Fruit fly (Drosophila melanogaster) whole organism, wandering third instar larva: ENCODE data around the gene CG42399.

ENCODE experiments used
- Abd-B ChIP-seq: fragments of >200 bp; optimal IDR thresholded peaks from 2 replicates; lab custom pipeline; 2017; ENCODE audit warnings: missing biosample characterization, missing genetic modification characterization
- CG32264 ChIP-seq: fragments of 200-800 bp; sonication (Bioruptor generic); optimal IDR thresholded peaks from 2 replicates; lab custom pipeline; 2016; ENCODE audit warnings: missing biosample characterization, missing genetic modification characterization
- CG9705 ChIP-seq: fragments of 200-800 bp; sonication (Bioruptor generic); optimal IDR thresholded peaks from 2 replicates; lab custom pipeline; 2018; ENCODE audit warnings: missing biosample characterization, mild to moderate bottlenecking, missing genetic modification characterization
- CrebA ChIP-seq: fragments of 200-800 bp; sonication (Bioruptor generic); optimal IDR thresholded peaks from 2 replicates; lab custom pipeline; 2016; ENCODE audit warnings: missing biosample characterization, mild to moderate bottlenecking, missing genetic modification characterization, borderline replicate concordance
- Dfd ChIP-seq: fragments of >200 bp; optimal IDR thresholded peaks from 2 replicates; lab custom pipeline; 2017; ENCODE audit warnings: missing biosample characterization, missing genetic modification characterization
- Dif ChIP-seq: fragments of 200-275, 200-300 bp; sonication (Bioruptor generic); optimal IDR thresholded peaks from 2 replicates; lab custom pipeline; 2018; ENCODE audit warnings: missing biosample characterization, missing genetic modification characterization; ENCODE audit not compliant: partially characterized antibody
- GATAd ChIP-seq: sonication (Bioruptor generic); optimal IDR thresholded peaks from 2 replicates; lab custom pipeline; 2016; ENCODE audit warnings: missing biosample characterization, missing genetic modification characterization
- HLH106 ChIP-seq: fragments of 200-800 bp; optimal IDR thresholded peaks from 3 replicates; lab custom pipeline; 2019; ENCODE audit warnings: missing biosample characterization, mild to moderate bottlenecking, missing genetic modification characterization, moderate library complexity
- Hnf4 ChIP-seq: fragments of 200-800 bp; sonication (Bioruptor generic); optimal IDR thresholded peaks from 2 replicates; lab custom pipeline; 2016; ENCODE audit warnings: missing biosample characterization, mild to moderate bottlenecking, missing genetic modification characterization
- Hr78 ChIP-seq: fragments of >200 bp; optimal IDR thresholded peaks from 2 replicates; lab custom pipeline; 2017; ENCODE audit warnings: missing biosample characterization, missing genetic modification characterization
- Jra ChIP-seq: sonication (Bioruptor generic); optimal IDR thresholded peaks from 2 replicates; lab custom pipeline; 2016; ENCODE audit warnings: missing biosample characterization, missing genetic modification characterization
- Mio ChIP-seq: sonication (Bioruptor generic); optimal IDR thresholded peaks from 2 replicates; lab custom pipeline; 2016; ENCODE audit warnings: missing biosample characterization, missing genetic modification characterization
- Myc ChIP-seq: fragments of >200 bp; optimal IDR thresholded peaks from 2 replicates; lab custom pipeline; 2017
- N ChIP-seq: fragments of >200 bp; optimal IDR thresholded peaks from 2 replicates; lab custom pipeline; 2018; ENCODE audit warnings: missing biosample characterization, missing external identifiers, missing genetic modification characterization
- OdsH ChIP-seq: fragments of 200-800 bp; sonication (Bioruptor generic); optimal IDR thresholded peaks from 2 replicates; lab custom pipeline; 2016; ENCODE audit warnings: missing biosample characterization, mild to moderate bottlenecking, missing genetic modification characterization
- Rel ChIP-seq, 2 experiments: fragments of 200-800 bp; sonication (Bioruptor generic) in 1 of 2; optimal IDR thresholded peaks; 2 replicates in 1 of 2; 3 replicates in 1 of 2; lab custom pipeline; 2016 to 2019; ENCODE audit warnings: mild to moderate bottlenecking in 2 of 2, missing biosample characterization in 2 of 2, missing genetic modification characterization in 2 of 2, moderate library complexity in 1 of 2
- Sp1 ChIP-seq: fragments of 200-800 bp; sonication (Bioruptor generic); optimal IDR thresholded peaks from 3 replicates; lab custom pipeline; 2019; ENCODE audit warnings: missing biosample characterization, mild to moderate bottlenecking, missing genetic modification characterization, moderate library complexity
- Vsx2 ChIP-seq: fragments of 200-300, 225-300 bp; sonication (Bioruptor generic); optimal IDR thresholded peaks from 2 replicates; lab custom pipeline; 2018; ENCODE audit warnings: missing biosample characterization, missing genetic modification characterization; ENCODE audit not compliant: partially characterized antibody
- br ChIP-seq: fragments of 200-800 bp; sonication (Bioruptor generic); optimal IDR thresholded peaks from 2 replicates; lab custom pipeline; 2016; ENCODE audit warnings: missing biosample characterization, missing genetic modification characterization
- dl ChIP-seq, 2 experiments: fragments of 175-275, 200-275 bp in 1 of 2; fragments of 200-275 bp in 1 of 2; sonication (Bioruptor generic); optimal IDR thresholded peaks; lab custom pipeline; 2018; ENCODE audit warnings: mild to moderate bottlenecking in 2 of 2, missing biosample characterization in 2 of 2, missing genetic modification characterization in 2 of 2, moderate library complexity in 2 of 2; ENCODE audit not compliant: partially characterized antibody in 2 of 2, insufficient read depth in 1 of 2
- dmrt93B ChIP-seq: fragments of 200-800 bp; sonication (Bioruptor generic); optimal IDR thresholded peaks from 2 replicates; lab custom pipeline; 2018; ENCODE audit warnings: missing biosample characterization, mild to moderate bottlenecking, missing genetic modification characterization
- dsf ChIP-seq: sonication (Bioruptor generic); optimal IDR thresholded peaks from 2 replicates; lab custom pipeline; 2016; ENCODE audit warnings: missing biosample characterization, missing genetic modification characterization, borderline replicate concordance
- ey ChIP-seq: fragments of 200-800 bp; sonication (Bioruptor generic); optimal IDR thresholded peaks from 2 replicates; lab custom pipeline; 2016; ENCODE audit warnings: missing biosample characterization, missing genetic modification characterization
- foxo ChIP-seq, 2 experiments: fragments of 200-800 bp; sonication (Bioruptor generic); optimal IDR thresholded peaks; 2 replicates in 1 of 2; 3 replicates in 1 of 2; lab custom pipeline; 2016 to 2017; ENCODE audit warnings: missing biosample characterization in 2 of 2, missing genetic modification characterization in 2 of 2
- fru ChIP-seq: fragments of 200-800 bp; sonication (Bioruptor generic); optimal IDR thresholded peaks from 3 replicates; lab custom pipeline; 2016; ENCODE audit warnings: missing biosample characterization, mild to moderate bottlenecking, missing genetic modification characterization
- h ChIP-seq: fragments of 200-800 bp; sonication (Bioruptor generic); optimal IDR thresholded peaks from 3 replicates; lab custom pipeline; 2016; ENCODE audit warnings: missing biosample characterization, mild to moderate bottlenecking, missing genetic modification characterization
- jim ChIP-seq: fragments of 175-275, 200-325 bp; sonication (Bioruptor generic); optimal IDR thresholded peaks from 2 replicates; lab custom pipeline; 2016; ENCODE audit warnings: missing biosample characterization, mild to moderate bottlenecking, missing genetic modification characterization
- lola ChIP-seq: fragments of >200 bp; optimal IDR thresholded peaks from 2 replicates; lab custom pipeline; 2017; ENCODE audit warnings: missing biosample characterization, missing genetic modification characterization
- pan ChIP-seq: fragments of >200 bp; optimal IDR thresholded peaks from 2 replicates; lab custom pipeline; 2017
- psq ChIP-seq: fragments of 200-800 bp; sonication (Bioruptor generic); optimal IDR thresholded peaks from 3 replicates; lab custom pipeline; 2017; ENCODE audit warnings: missing biosample characterization, mild to moderate bottlenecking, missing genetic modification characterization, moderate library complexity
- rgr ChIP-seq: fragments of 200-800 bp; sonication (Bioruptor generic); optimal IDR thresholded peaks from 3 replicates; lab custom pipeline; 2016; ENCODE audit warnings: missing biosample characterization, mild to moderate bottlenecking, missing genetic modification characterization
- sv ChIP-seq: fragments of 200-800 bp; sonication (Bioruptor generic); optimal IDR thresholded peaks from 3 replicates; lab custom pipeline; 2016; ENCODE audit warnings: missing biosample characterization, missing genetic modification characterization
- tai ChIP-seq: sonication (Bioruptor generic); optimal IDR thresholded peaks from 2 replicates; lab custom pipeline; 2016; ENCODE audit warnings: missing biosample characterization, missing genetic modification characterization
- usp ChIP-seq: fragments of >200 bp; optimal IDR thresholded peaks from 2 replicates; lab custom pipeline; 2017; ENCODE audit warnings: missing biosample characterization, missing genetic modification characterization
- woc ChIP-seq: sonication (Bioruptor generic); optimal IDR thresholded peaks from 2 replicates; lab custom pipeline; 2016; ENCODE audit warnings: missing biosample characterization, mild to moderate bottlenecking, missing genetic modification characterization

The CG42399 gene

DNA sequence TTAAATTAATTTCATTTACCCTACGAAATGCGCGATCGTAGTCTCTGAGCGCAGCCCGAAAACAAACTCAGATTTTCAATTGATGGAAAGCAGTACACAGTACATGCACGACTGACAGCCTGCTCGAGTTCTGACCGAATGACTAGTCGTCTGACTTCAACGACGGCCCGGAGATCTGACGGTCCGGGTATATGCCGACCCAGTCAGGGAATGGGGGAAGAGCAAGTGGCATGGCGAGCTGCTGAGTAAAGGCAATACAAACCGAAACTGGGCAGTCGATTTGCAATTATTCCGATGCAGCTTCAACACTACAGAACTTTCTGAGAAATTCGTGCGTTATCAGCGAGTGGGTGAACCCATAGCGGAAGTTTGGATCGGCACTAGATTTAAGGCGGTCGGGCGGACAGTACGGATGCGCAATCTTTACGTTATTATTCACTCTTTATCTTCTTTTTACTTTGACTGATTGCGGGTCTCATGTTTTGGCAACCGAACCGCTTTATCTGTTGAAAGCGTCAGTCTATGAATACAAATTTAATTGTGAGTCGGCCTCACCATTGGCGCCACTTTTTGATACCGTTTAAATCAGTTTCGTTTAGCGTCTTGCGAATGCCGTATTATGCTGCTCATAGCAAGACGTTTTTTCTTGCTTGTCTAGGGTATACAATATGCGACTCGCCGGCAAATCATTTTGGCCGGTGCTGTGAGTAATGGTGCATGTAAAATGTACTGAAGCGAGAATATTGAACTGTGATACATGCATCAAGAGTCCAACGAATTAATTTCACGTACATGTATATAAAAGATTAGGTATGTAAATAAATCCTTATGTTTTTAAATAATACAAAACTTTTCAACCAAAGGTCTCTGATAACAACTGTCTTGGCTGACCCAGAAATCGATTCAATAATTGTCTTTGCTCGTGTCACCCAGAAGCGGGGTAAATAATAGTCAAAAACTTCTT is 32.3 kb downstream of the CG42399 start:
- TF ChIP-seq Hnf4 (peak; percentile 33), woc (GFP tag; lab: Kevin White, UChicago) (peak; percentile 65), h (peak; percentile 62), N (GFP tag; lab: Kevin White, UChicago) (no peak), HLH106 (tag; lab: Kevin White, UChicago) (no peak), sv (no peak), CrebA (no peak), jim (GFP tag; lab: Kevin White, UChicago) (no peak), dmrt93B (GFP tag; lab: Kevin White, UChicago) (no peak), Myc (lab: Kevin White, UChicago) (no peak), CG9705 (GFP tag; lab: Kevin White, UChicago) (no peak), pan (lab: Kevin White, UChicago) (no peak), OdsH (GFP tag; lab: Kevin White, UChicago) (peak; percentile 21), Jra (GFP tag; lab: Kevin White, UChicago) (no peak), Vsx2 (GFP tag; lab: Kevin White, UChicago) (no peak), br (peak; percentile 73), dsf (no peak), foxo (GFP tag; optimal IDR thresholded peaks at IDR 0.05; lab: Kevin White, UChicago) (peak in 1 of 2 experiments; percentile 47), rgr (GFP tag; lab: Kevin White, UChicago) (peak; percentile 26), GATAd (GFP tag; lab: Kevin White, UChicago) (no peak), Dfd (GFP tag; lab: Kevin White, UChicago) (no peak), Rel (GFP tag; optimal IDR thresholded peaks at IDR 0.05; lab: Kevin White, UChicago) (no peak), Rel (tag; optimal IDR thresholded peaks at IDR 0.05; lab: Kevin White, UChicago) (no peak), Dif (GFP tag; lab: Kevin White, UChicago) (no peak), usp (GFP tag; lab: Kevin White, UChicago) (no peak), Abd-B (GFP tag; lab: Kevin White, UChicago) (no peak), Sp1 (GFP tag; lab: Kevin White, UChicago) (no peak), tai (no peak), lola (GFP tag; lab: Kevin White, UChicago) (no peak), dl (GFP tag; optimal IDR thresholded peaks at IDR 0.05; lab: Kevin White, UChicago; ENCODE audit: insufficient read depth in 1 of 2, partially characterized antibody in 2 of 2) (peak in 1 of 2 experiments; percentile 8), Hr78 (GFP tag; lab: Kevin White, UChicago) (no peak), fru (GFP tag; lab: Kevin White, UChicago) (peak; percentile 45), Mio (GFP tag; lab: Kevin White, UChicago) (no peak), CG32264 (GFP tag; lab: Kevin White, UChicago) (no peak), psq (GFP tag; lab: Kevin White, UChicago) (peak; percentile 6), ey (GFP tag; lab: Kevin White, UChicago) (no peak)

DNA sequence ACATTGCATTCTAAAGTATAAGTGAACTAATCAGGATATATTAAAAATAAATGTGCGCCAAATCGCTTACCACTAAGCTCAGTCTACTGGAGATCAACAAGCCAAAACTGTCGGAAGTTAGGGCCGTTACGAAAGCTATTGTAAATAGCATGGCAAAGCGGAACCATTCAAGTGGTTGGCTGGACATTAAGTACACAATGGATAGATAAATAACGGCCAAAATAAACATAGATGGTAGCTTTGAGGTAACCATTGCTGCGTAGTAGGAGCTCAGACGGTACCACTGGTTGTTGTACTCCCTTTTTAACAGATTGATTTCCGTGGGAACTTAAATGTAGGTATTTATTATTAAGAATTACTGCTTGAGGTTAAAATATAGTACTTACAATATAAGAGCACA is 35.4 kb downstream of the CG42399 start:
- peak; percentile 1 for TF ChIP-seq sv
- TF ChIP-seq Jra (GFP tag; lab: Kevin White, UChicago): no peak
- no peak for TF ChIP-seq HLH106 (tag; lab: Kevin White, UChicago)

DNA sequence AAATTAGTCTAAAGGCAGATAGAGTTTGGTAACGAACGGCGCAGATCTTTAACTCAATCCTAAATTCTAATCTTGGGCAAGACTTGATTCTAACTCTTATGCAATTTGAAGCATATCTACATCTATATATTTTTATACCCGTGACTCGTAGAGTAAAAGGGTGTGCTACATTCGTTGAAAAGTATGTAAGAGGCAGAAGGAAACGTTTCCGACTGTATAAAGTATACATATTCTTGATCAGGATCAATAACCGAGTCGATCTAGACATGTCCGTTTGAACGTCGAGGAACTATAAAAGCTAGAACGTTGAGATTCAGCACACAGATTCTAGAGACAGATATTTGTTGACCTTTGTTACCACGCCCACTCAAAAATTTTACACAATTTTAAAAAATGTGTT is 36.7 kb downstream of the CG42399 start, which contains the start of gene CG13694:
CG13694 (minus strand) TSS at position 101 of the 400 bp plus-strand sequence.
- TF ChIP-seq fru (GFP tag; lab: Kevin White, UChicago): no peak
- TF ChIP-seq woc (GFP tag; lab: Kevin White, UChicago): no peak
- TF ChIP-seq Dfd (GFP tag; lab: Kevin White, UChicago): peak; percentile 63
- TF ChIP-seq Hnf4: no peak
- TF ChIP-seq br: no peak
